Worm (Caenorhabditis elegans) whole organism, late embryonic: ENCODE results near the gene glb-34.

Source experiments
- C38D4.7 ChIP-seq: fragments of 200-800 bp; sonication (Bioruptor generic); optimal IDR thresholded peaks from 2 replicates; lab custom pipeline; 2018; ENCODE audit warnings: mild to moderate bottlenecking, missing genetic modification characterization, moderate library complexity, missing compliant biosample characterization
- F13H6.1 ChIP-seq: sonication (generic microtip); optimal IDR thresholded peaks from 2 replicates; lab custom pipeline; 2016; ENCODE audit warnings: missing genetic modification characterization, missing compliant biosample characterization
- K09A11.1 ChIP-seq: sonication (generic microtip); optimal IDR thresholded peaks from 2 replicates; lab custom pipeline; 2017; ENCODE audit warnings: antibody characterized with exemption, mild to moderate bottlenecking, missing genetic modification characterization, missing compliant biosample characterization; ENCODE audit not compliant: insufficient read depth
- Y22D7AL.16 ChIP-seq: sonication (generic microtip); optimal IDR thresholded peaks from 2 replicates; lab custom pipeline; 2016; ENCODE audit warnings: missing genetic modification characterization, missing compliant biosample characterization
- ahr-1 ChIP-seq: sonication (generic microtip); optimal IDR thresholded peaks from 2 replicates; lab custom pipeline; 2016; ENCODE audit warnings: missing genetic modification characterization, missing compliant biosample characterization
- ceh-14 ChIP-seq: sonication (generic microtip); optimal IDR thresholded peaks from 2 replicates; lab custom pipeline; 2016; ENCODE audit warnings: missing genotype, missing genetic modification characterization, missing compliant biosample characterization
- ceh-18 ChIP-seq: sonication (generic microtip); optimal IDR thresholded peaks from 2 replicates; lab custom pipeline; 2016; ENCODE audit warnings: missing genetic modification characterization, missing compliant biosample characterization
- ceh-19 ChIP-seq: fragments of 200-800 bp; sonication (Bioruptor generic); optimal IDR thresholded peaks from 2 replicates; lab custom pipeline; 2018; ENCODE audit warnings: mild to moderate bottlenecking, missing genetic modification characterization, missing compliant biosample characterization
- ceh-2 ChIP-seq: sonication (generic microtip); optimal IDR thresholded peaks from 2 replicates; lab custom pipeline; 2016; ENCODE audit warnings: missing genotype, missing genetic modification characterization, missing compliant biosample characterization
- ceh-24 ChIP-seq: sonication (generic microtip); optimal IDR thresholded peaks from 2 replicates; lab custom pipeline; 2016; ENCODE audit warnings: mild to moderate bottlenecking, missing genetic modification characterization, missing compliant biosample characterization
- ceh-30 ChIP-seq: fragments of 150-350 bp; optimal IDR thresholded peaks from 2 replicates; lab custom pipeline; 2014; ENCODE audit warnings: missing biosample characterization, missing genetic modification characterization
- ceh-31 ChIP-seq: sonication (generic microtip); optimal IDR thresholded peaks from 2 replicates; lab custom pipeline; 2016; ENCODE audit warnings: missing genetic modification characterization, missing compliant biosample characterization
- ceh-34 ChIP-seq: sonication (generic microtip); optimal IDR thresholded peaks from 2 replicates; lab custom pipeline; 2016; ENCODE audit warnings: mild to moderate bottlenecking, missing genetic modification characterization, missing compliant biosample characterization
- ceh-45 ChIP-seq: fragments of 200-800 bp; sonication (Bioruptor generic); IDR thresholded peaks from 2 replicates; pipeline ENCODE4 v1.3.6; 2022; ENCODE audit warnings: missing genetic modification reagents, missing genetic modification characterization, missing compliant biosample characterization
- ceh-9 ChIP-seq: sonication (generic microtip); optimal IDR thresholded peaks from 2 replicates; lab custom pipeline; 2016; ENCODE audit warnings: mild to moderate bottlenecking, missing genetic modification characterization, inconsistent platforms, missing compliant biosample characterization
- dmd-4 ChIP-seq: sonication (generic microtip); optimal IDR thresholded peaks from 2 replicates; lab custom pipeline; 2016; ENCODE audit warnings: borderline replicate concordance, missing genetic modification characterization, missing compliant biosample characterization
- dve-1 ChIP-seq: sonication (generic microtip); optimal IDR thresholded peaks from 2 replicates; lab custom pipeline; 2017; ENCODE audit warnings: antibody characterized with exemption, mild to moderate bottlenecking, missing genetic modification characterization, missing compliant biosample characterization
- elt-2 ChIP-seq: sonication (generic microtip); optimal IDR thresholded peaks from 2 replicates; lab custom pipeline; 2016; ENCODE audit warnings: missing genetic modification reagents, missing genetic modification characterization, missing compliant biosample characterization
- ets-4 ChIP-seq: sonication (generic microtip); optimal IDR thresholded peaks from 2 replicates; lab custom pipeline; 2016; ENCODE audit warnings: missing genetic modification characterization, missing compliant biosample characterization
- eyg-1 ChIP-seq: sonication (generic microtip); optimal IDR thresholded peaks from 2 replicates; lab custom pipeline; 2016; ENCODE audit warnings: missing genotype, missing genetic modification characterization, missing compliant biosample characterization
- fax-1 ChIP-seq: sonication (generic microtip); optimal IDR thresholded peaks from 2 replicates; lab custom pipeline; 2016; ENCODE audit warnings: missing genotype, missing genetic modification characterization, missing compliant biosample characterization
- fkh-10 ChIP-seq: fragments of 150-350 bp; optimal IDR thresholded peaks from 2 replicates; lab custom pipeline; 2014; ENCODE audit warnings: missing biosample characterization, missing genetic modification reagents, missing genetic modification characterization
- fkh-6 ChIP-seq: sonication (generic microtip); optimal IDR thresholded peaks from 2 replicates; lab custom pipeline; 2016; ENCODE audit warnings: missing genetic modification characterization, missing compliant biosample characterization
- gmeb-2 ChIP-seq: sonication (generic microtip); optimal IDR thresholded peaks from 2 replicates; lab custom pipeline; 2016; ENCODE audit warnings: missing genetic modification characterization, inconsistent platforms, missing compliant biosample characterization
- hlh-15 ChIP-seq: sonication (generic microtip); optimal IDR thresholded peaks from 2 replicates; lab custom pipeline; 2016; ENCODE audit warnings: missing genetic modification characterization, missing compliant biosample characterization
- lin-11 ChIP-seq: fragments of 200-800 bp; sonication (Bioruptor generic); optimal IDR thresholded peaks from 2 replicates; lab custom pipeline; 2018; ENCODE audit warnings: mild to moderate bottlenecking, missing genetic modification characterization, missing compliant biosample characterization
- madf-2 ChIP-seq: sonication (generic microtip); optimal IDR thresholded peaks from 2 replicates; lab custom pipeline; 2017; ENCODE audit warnings: missing genetic modification characterization, missing compliant biosample characterization
- nfya-1 ChIP-seq: sonication (generic microtip); optimal IDR thresholded peaks from 2 replicates; lab custom pipeline; 2017; ENCODE audit warnings: missing genetic modification characterization, mild to moderate bottlenecking, missing compliant biosample characterization, antibody characterized with exemption, moderate library complexity
- nhr-11 ChIP-seq: fragments of 150-350 bp; optimal IDR thresholded peaks from 2 replicates; lab custom pipeline; 2014; ENCODE audit warnings: missing biosample characterization, missing genetic modification characterization
- nhr-232 ChIP-seq: sonication (generic microtip); optimal IDR thresholded peaks from 2 replicates; lab custom pipeline; 2016; ENCODE audit warnings: missing genetic modification characterization, missing compliant biosample characterization
- npax-4 ChIP-seq: sonication (generic microtip); optimal IDR thresholded peaks from 2 replicates; lab custom pipeline; 2016; ENCODE audit warnings: missing genetic modification characterization, missing compliant biosample characterization
- pag-3 ChIP-seq: sonication (generic microtip); optimal IDR thresholded peaks from 2 replicates; lab custom pipeline; 2016; ENCODE audit warnings: missing compliant biosample characterization, missing genetic modification characterization, borderline replicate concordance
- pat-9 ChIP-seq: fragments of 200-800 bp; sonication (Bioruptor generic); optimal IDR thresholded peaks from 2 replicates; lab custom pipeline; 2018; ENCODE audit warnings: mild to moderate bottlenecking, missing genetic modification characterization, moderate library complexity, missing compliant biosample characterization
- pax-1 ChIP-seq: fragments of 150-350 bp; optimal IDR thresholded peaks from 2 replicates; lab custom pipeline; 2014; ENCODE audit warnings: missing biosample characterization, missing genetic modification characterization
- pha-4 ChIP-seq: fragments of 150-350 bp; optimal IDR thresholded peaks from 2 replicates; lab custom pipeline; 2018; ENCODE audit warnings: missing biosample characterization, missing genetic modification reagents, missing genetic modification characterization
- pros-1 ChIP-seq: fragments of 150-350 bp; optimal IDR thresholded peaks from 2 replicates; lab custom pipeline; 2014; ENCODE audit warnings: missing biosample characterization, missing genetic modification reagents, missing genetic modification characterization
- ref-2 ChIP-seq: sonication (generic microtip); optimal IDR thresholded peaks from 2 replicates; lab custom pipeline; 2016; ENCODE audit warnings: missing genetic modification characterization, missing compliant biosample characterization
- sdc-2 ChIP-seq: sonication (generic microtip); optimal IDR thresholded peaks from 2 replicates; lab custom pipeline; 2016; ENCODE audit warnings: missing genotype, missing genetic modification characterization, missing compliant biosample characterization
- syd-9 ChIP-seq: sonication (generic microtip); optimal IDR thresholded peaks from 2 replicates; lab custom pipeline; 2016; ENCODE audit warnings: mild to moderate bottlenecking, missing genetic modification characterization, moderate library complexity, missing compliant biosample characterization
- tbx-2 ChIP-seq: sonication (generic microtip); optimal IDR thresholded peaks from 2 replicates; lab custom pipeline; 2016; ENCODE audit warnings: missing genetic modification characterization, missing compliant biosample characterization
- tbx-7 ChIP-seq: sonication (generic microtip); optimal IDR thresholded peaks from 2 replicates; lab custom pipeline; 2016; ENCODE audit warnings: missing genotype, missing genetic modification characterization, missing compliant biosample characterization
- ttx-3 ChIP-seq: sonication (generic microtip); optimal IDR thresholded peaks from 2 replicates; lab custom pipeline; 2016; ENCODE audit warnings: missing genetic modification reagents, missing genetic modification characterization, missing compliant biosample characterization
- unc-3 ChIP-seq, 2 experiments: fragments of 200-800 bp in 1 of 2; sonication (Bioruptor generic) in 1 of 2; sonication (generic microtip) in 1 of 2; conservative IDR thresholded peaks in 1 of 2; optimal IDR thresholded peaks in 1 of 2; 2 replicates each; pipeline versions ENCODE4 v1.3.6 to Lab custom; 2016 to 2022; ENCODE audit warnings: missing compliant biosample characterization in 2 of 2, missing genetic modification characterization in 2 of 2, missing genetic modification reagents in 1 of 2
- unc-42 ChIP-seq: sonication (generic microtip); optimal IDR thresholded peaks from 2 replicates; lab custom pipeline; 2016; ENCODE audit warnings: missing genotype, missing genetic modification characterization, missing compliant biosample characterization
- unc-55 ChIP-seq: sonication (generic microtip); optimal IDR thresholded peaks from 2 replicates; lab custom pipeline; 2017; ENCODE audit warnings: missing biosample characterization, missing genetic modification reagents, missing genetic modification characterization
- zip-5 ChIP-seq: sonication (generic microtip); optimal IDR thresholded peaks from 2 replicates; lab custom pipeline; 2016; ENCODE audit warnings: missing genetic modification characterization, missing compliant biosample characterization

Gene glb-34

DNA sequence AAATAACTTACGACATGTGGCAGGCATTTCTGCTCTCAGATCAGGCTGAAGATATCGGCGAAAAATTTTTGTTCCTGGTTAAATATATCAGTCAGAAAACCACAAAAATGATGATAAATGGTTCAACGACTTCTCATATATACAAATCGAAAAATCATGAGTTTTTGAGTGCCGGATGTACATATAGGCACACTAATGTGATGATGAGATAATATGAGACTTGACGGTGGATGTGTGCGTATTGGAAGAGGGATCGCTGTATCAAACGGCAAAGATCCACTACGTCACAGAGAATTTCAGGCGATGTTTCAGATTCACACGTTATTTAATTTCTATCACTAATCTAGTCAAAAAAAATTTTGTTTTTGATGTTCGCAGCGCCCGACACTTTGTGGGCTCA, at the start of gene glb-34:
glb-34 (minus strand) TSS at position 101 of the 400 bp plus-strand sequence.
- TF ChIP-seq K09A11.1 (tag; lab: Kevin White, UChicago), result no peak
- TF ChIP-seq Y22D7AL.16 (tag; lab: Kevin White, UChicago), result no peak
- TF ChIP-seq ceh-45 (GFP tag; lab: Robert Waterston, UW), result no peak
- TF ChIP-seq nhr-232, result no peak
- no peak for TF ChIP-seq ceh-24 (tag; lab: Kevin White, UChicago)
- no peak for TF ChIP-seq fax-1
- TF ChIP-seq sdc-2 (tag; lab: Kevin White, UChicago), result no peak
- no peak for TF ChIP-seq elt-2 (tag; lab: Kevin White, UChicago)
- TF ChIP-seq tbx-7 (tag; lab: Kevin White, UChicago), result no peak
- TF ChIP-seq madf-2 (tag; lab: Kevin White, UChicago), result no peak
- TF ChIP-seq, all 69 proteins: peak for 0

DNA sequence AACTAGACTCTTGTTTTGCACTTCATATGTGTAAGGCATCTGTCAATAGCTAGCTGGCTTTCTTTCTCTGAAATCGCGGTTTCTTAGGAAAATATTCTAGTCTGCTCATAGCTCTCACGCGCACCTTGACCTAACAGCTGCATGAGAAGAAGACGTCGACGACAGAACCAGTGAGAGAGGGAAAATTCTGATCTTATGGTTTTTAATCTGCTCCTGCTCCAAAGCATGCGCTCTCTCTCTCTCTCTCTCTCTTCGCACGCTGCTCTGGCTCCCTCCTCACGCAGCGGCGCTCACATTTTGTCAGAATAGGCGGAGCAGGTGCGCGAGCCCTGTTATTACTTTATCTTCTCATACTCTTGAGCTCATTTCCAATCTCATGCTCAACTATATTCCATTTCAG, 49.6 kb upstream of the glb-34 start:
- TF ChIP-seq nfya-1 (tag; lab: Kevin White, UChicago) (peak; percentile 2), ref-2 (tag; lab: Kevin White, UChicago) (peak; percentile 14), ceh-18 (peak; percentile 10), dve-1 (tag; lab: Kevin White, UChicago) (no peak), unc-42 (peak; percentile 12)

DNA sequence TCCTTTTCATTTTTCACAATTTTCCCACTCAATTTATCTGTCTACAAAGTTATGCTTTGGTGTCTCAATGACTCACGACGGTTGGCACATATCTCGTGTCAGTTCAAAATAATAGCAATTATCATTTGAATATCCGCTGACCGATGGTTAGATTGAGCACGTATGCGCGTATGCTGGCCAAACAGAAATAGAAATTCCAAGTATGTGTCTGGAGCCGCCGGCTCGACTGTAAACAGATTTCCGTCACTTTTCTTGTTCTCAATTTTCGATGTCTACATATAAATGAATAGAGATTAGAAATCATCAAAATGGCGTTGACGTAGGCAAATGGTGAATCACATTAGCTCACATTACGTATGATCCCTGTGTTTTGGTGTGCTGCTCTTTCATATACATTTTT, 48.6 kb upstream of the glb-34 start:
- TF ChIP-seq npax-4 (tag; lab: Kevin White, UChicago) (no peak), ceh-14 (tag; lab: Kevin White, UChicago) (no peak), fax-1 (no peak), ttx-3 (tag; lab: Kevin White, UChicago) (no peak), Y22D7AL.16 (tag; lab: Kevin White, UChicago) (no peak), ceh-31 (tag; lab: Kevin White, UChicago) (no peak), hlh-15 (no peak)

DNA sequence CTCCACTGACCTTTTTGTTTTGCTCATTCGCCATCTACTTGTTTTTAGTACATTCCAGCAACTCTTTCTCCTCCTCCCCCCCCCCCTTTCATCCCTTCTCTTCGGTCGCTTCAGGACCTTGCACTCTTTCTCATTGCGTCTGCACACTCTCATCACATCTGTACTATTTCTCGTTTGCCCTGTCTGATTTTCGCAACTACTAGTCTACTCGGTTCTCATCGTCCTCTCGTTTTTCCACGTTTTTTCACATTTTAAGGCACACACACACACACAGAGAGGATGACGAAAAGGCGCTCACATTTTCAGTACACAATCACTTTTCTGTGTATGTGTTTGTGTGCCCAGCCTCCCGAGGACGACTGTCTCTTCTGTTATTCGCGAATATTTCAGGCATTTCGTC, 48.0 kb upstream of the glb-34 start:
- TF ChIP-seq F13H6.1 (no peak), pat-9 (tag; lab: Kevin White, UChicago) (no peak), zip-5 (no peak), ceh-30 (tag; lab: Kevin White, UChicago) (no peak), pag-3 (tag; lab: Kevin White, UChicago) (no peak), ceh-9 (tag; lab: Kevin White, UChicago) (no peak), unc-3 (GFP tag; conservative IDR thresholded peaks at IDR 0.05; lab: Robert Waterston, UW) (no peak), unc-3 (tag; optimal IDR thresholded peaks at IDR 0.05; lab: Kevin White, UChicago) (no peak), ceh-18 (peak; percentile 28), ceh-14 (tag; lab: Kevin White, UChicago) (no peak), ceh-19 (GFP tag; lab: Kevin White, UChicago) (peak; percentile 52), unc-55 (GFP tag; lab: Kevin White, UChicago) (no peak), ref-2 (tag; lab: Kevin White, UChicago) (no peak), K09A11.1 (tag; lab: Kevin White, UChicago) (peak; percentile 12), Y22D7AL.16 (tag; lab: Kevin White, UChicago) (no peak), ttx-3 (tag; lab: Kevin White, UChicago) (no peak), nhr-11 (tag; lab: Kevin White, UChicago) (no peak), ceh-31 (tag; lab: Kevin White, UChicago) (peak; percentile 48), eyg-1 (tag; lab: Kevin White, UChicago) (no peak), fkh-10 (GFP tag; lab: Kevin White, UChicago) (no peak), madf-2 (tag; lab: Kevin White, UChicago) (no peak), pros-1 (tag; lab: Kevin White, UChicago) (no peak), C38D4.7 (no peak), pha-4 (tag; lab: Kevin White, UChicago) (no peak), ceh-34 (tag; lab: Kevin White, UChicago) (peak; percentile 26), dmd-4 (tag; lab: Kevin White, UChicago) (no peak), syd-9 (tag; lab: Kevin White, UChicago) (peak; percentile 3), tbx-2 (tag; lab: Kevin White, UChicago) (no peak), ets-4 (tag; lab: Kevin White, UChicago) (no peak), ceh-2 (tag; lab: Kevin White, UChicago) (no peak), lin-11 (tag; lab: Kevin White, UChicago) (no peak), ahr-1 (tag; lab: Kevin White, UChicago) (no peak), gmeb-2 (tag; lab: Kevin White, UChicago) (no peak), pax-1 (tag; lab: Kevin White, UChicago) (no peak), tbx-7 (tag; lab: Kevin White, UChicago) (no peak), fkh-6 (tag; lab: Kevin White, UChicago) (no peak), dve-1 (tag; lab: Kevin White, UChicago) (no peak)
